Worm (Caenorhabditis elegans) whole organism, L4 larva: ENCODE data around the gene ZK418.13.

Source experiments
- F37D6.2 ChIP-seq: sonication (generic microtip); optimal IDR thresholded peaks from 2 replicates; lab custom pipeline; 2016; ENCODE audit warnings: mild to moderate bottlenecking, missing genetic modification characterization, missing compliant biosample characterization
- F44E2.7 ChIP-seq: fragments of 200-800 bp; sonication (Bioruptor generic); IDR thresholded peaks from 2 replicates; pipeline ENCODE4 v2.1.2; 2022; ENCODE audit warnings: missing genetic modification characterization, missing compliant biosample characterization
- F49E8.2 ChIP-seq: sonication (generic microtip); optimal IDR thresholded peaks from 2 replicates; lab custom pipeline; 2016; ENCODE audit warnings: missing compliant biosample characterization, mild to moderate bottlenecking, missing genetic modification characterization, borderline replicate concordance
- Y48G9A.11 ChIP-seq: fragments of 200-800 bp; sonication (Bioruptor generic); IDR thresholded peaks from 2 replicates; pipeline ENCODE4 v1.3.6; 2022; ENCODE audit warnings: missing genetic modification reagents, missing genetic modification characterization, missing compliant biosample characterization
- ZK337.2 ChIP-seq: fragments of 200-800 bp; sonication (Bioruptor generic); IDR thresholded peaks from 2 replicates; pipeline ENCODE4 v1.3.6; 2022; ENCODE audit warnings: missing genetic modification reagents, missing genetic modification characterization, missing compliant biosample characterization
- aha-1 ChIP-seq: fragments of 150-350 bp; peaks from one replicate; lab custom pipeline; 2014; ENCODE audit warnings: missing biosample characterization, missing genetic modification characterization
- arid-1 ChIP-seq: fragments of 200-800 bp; sonication (Bioruptor generic); conservative IDR thresholded peaks from 2 replicates; pipeline ENCODE4 v1.3.6; 2022; ENCODE audit warnings: missing genetic modification reagents, missing genetic modification characterization, missing compliant biosample characterization
- ceh-62 ChIP-seq: sonication (generic microtip); optimal IDR thresholded peaks from 2 replicates; lab custom pipeline; 2017; ENCODE audit warnings: missing biosample characterization, missing genetic modification characterization
- ces-1 ChIP-seq: fragments of 150-350 bp; sonication (generic microtip); optimal IDR thresholded peaks from 4 replicates; lab custom pipeline; 2014; ENCODE audit warnings: missing biosample characterization, missing genetic modification reagents, missing genetic modification characterization
- daf-12 ChIP-seq: fragments of 150-350 bp; optimal IDR thresholded peaks from 2 replicates; lab custom pipeline; 2014; ENCODE audit warnings: missing biosample characterization, missing genetic modification reagents, missing genetic modification characterization
- daf-16 ChIP-seq, 3 experiments: sonication (generic microtip); optimal IDR thresholded peaks; 2 replicates each; lab custom pipeline; 2016 to 2017; ENCODE audit warnings: missing genetic modification characterization in 3 of 3, missing genetic modification reagents in 3 of 3, mild to moderate bottlenecking in 2 of 3, missing compliant biosample characterization in 2 of 3, missing biosample characterization in 1 of 3, moderate library complexity in 1 of 3
- daf-19 ChIP-seq: fragments of 200-800 bp; sonication (Bioruptor generic); conservative IDR thresholded peaks from 2 replicates; pipeline ENCODE4 v1.3.6; 2022; ENCODE audit warnings: missing genetic modification characterization, missing compliant biosample characterization
- dmd-6 ChIP-seq: fragments of 200-800 bp; sonication (Bioruptor generic); IDR thresholded peaks from 2 replicates; pipeline ENCODE4 v1.3.6; 2022; ENCODE audit warnings: missing genetic modification reagents, missing genetic modification characterization, missing compliant biosample characterization
- dmd-8 ChIP-seq: fragments of 200-800 bp; sonication (Bioruptor generic); IDR thresholded peaks from 2 replicates; pipeline ENCODE4 v1.3.6; 2022; ENCODE audit warnings: missing genetic modification characterization, missing compliant biosample characterization
- fos-1 ChIP-seq: fragments of 150-350 bp; optimal IDR thresholded peaks from 2 replicates; lab custom pipeline; 2014; ENCODE audit warnings: missing biosample characterization, missing genetic modification characterization
- hif-1 ChIP-seq, 2 experiments: sonication (generic microtip); optimal IDR thresholded peaks; 2 replicates each; lab custom pipeline; 2016 to 2017; ENCODE audit warnings: missing compliant biosample characterization in 2 of 2, missing genetic modification characterization in 2 of 2, missing genetic modification reagents in 2 of 2, missing genotype in 2 of 2, mild to moderate bottlenecking in 1 of 2
- hlh-11 ChIP-seq: fragments of 200-800 bp; sonication (Bioruptor generic); optimal IDR thresholded peaks from 2 replicates; lab custom pipeline; 2018; ENCODE audit warnings: mild to moderate bottlenecking, missing genetic modification characterization, missing compliant biosample characterization
- hlh-30 ChIP-seq: sonication (generic microtip); optimal IDR thresholded peaks from 2 replicates; lab custom pipeline; 2017; ENCODE audit warnings: antibody characterized with exemption, mild to moderate bottlenecking, missing genetic modification characterization, missing compliant biosample characterization; ENCODE audit not compliant: insufficient read depth
- hmg-1.1 ChIP-seq: fragments of 200-800 bp; sonication (Bioruptor generic); IDR thresholded peaks from 2 replicates; pipeline ENCODE4 v1.3.6; 2022; ENCODE audit warnings: missing genetic modification reagents, missing genetic modification characterization, missing compliant biosample characterization
- lim-7 ChIP-seq: fragments of 200-800 bp; sonication (Bioruptor generic); IDR thresholded peaks from 2 replicates; pipeline ENCODE4 v1.3.6; 2022; ENCODE audit warnings: missing genetic modification characterization, missing compliant biosample characterization
- lin-1 ChIP-seq: fragments of 200-800 bp; sonication (Bioruptor generic); IDR thresholded peaks from 2 replicates; pipeline ENCODE4 v1.3.6; 2022; ENCODE audit warnings: missing genetic modification reagents, missing genetic modification characterization, missing compliant biosample characterization
- lin-13 ChIP-seq: fragments of 150-350 bp; optimal IDR thresholded peaks from 2 replicates; lab custom pipeline; 2014; ENCODE audit warnings: missing biosample characterization, missing genetic modification reagents, missing genetic modification characterization
- lin-29 ChIP-seq: fragments of 200-800 bp; sonication (Bioruptor generic); IDR thresholded peaks from 2 replicates; pipeline ENCODE4 v1.3.6; 2022; ENCODE audit warnings: missing genetic modification reagents, missing genetic modification characterization, missing compliant biosample characterization
- lin-38 ChIP-seq: fragments of 200-800 bp; sonication (Bioruptor generic); IDR thresholded peaks from 2 replicates; pipeline ENCODE4 v1.3.6; 2022; ENCODE audit warnings: missing genetic modification reagents, missing genetic modification characterization, missing compliant biosample characterization
- madf-5 ChIP-seq, 2 experiments: fragments of 200-800 bp; sonication (Bioruptor generic); IDR thresholded peaks; 2 replicates each; pipeline ENCODE4 v1.3.6; 2022; ENCODE audit warnings: missing compliant biosample characterization in 2 of 2, missing genetic modification characterization in 2 of 2
- mdt-29 ChIP-seq: fragments of 200-800 bp; sonication (Bioruptor generic); IDR thresholded peaks from 2 replicates; pipeline ENCODE4 v1.3.6; 2022; ENCODE audit warnings: missing genetic modification reagents, missing genetic modification characterization, missing compliant biosample characterization
- nhr-11 ChIP-seq: fragments of 150-350 bp; optimal IDR thresholded peaks from 2 replicates; lab custom pipeline; 2014; ENCODE audit warnings: missing biosample characterization, missing genetic modification characterization
- nhr-28 ChIP-seq: fragments of 150-350 bp; optimal IDR thresholded peaks from 2 replicates; lab custom pipeline; 2014; ENCODE audit warnings: missing biosample characterization, missing genetic modification characterization
- nhr-41 ChIP-seq: fragments of 200-800 bp; sonication (Bioruptor generic); IDR thresholded peaks from 2 replicates; pipeline ENCODE4 v1.3.6; 2022; ENCODE audit warnings: missing genetic modification reagents, missing genetic modification characterization, missing compliant biosample characterization
- nhr-76 ChIP-seq: fragments of 150-350 bp; optimal IDR thresholded peaks from 2 replicates; lab custom pipeline; 2014; ENCODE audit warnings: missing biosample characterization, missing genetic modification characterization
- pha-4 ChIP-seq, 2 experiments: fragments of 150-350 bp in 1 of 2; fragments of 200-800 bp in 1 of 2; sonication (Bioruptor generic) in 1 of 2; IDR thresholded peaks in 1 of 2; optimal IDR thresholded peaks in 1 of 2; 2 replicates each; pipeline versions ENCODE4 v1.3.6 to Lab custom; 2014 to 2022; ENCODE audit warnings: missing genetic modification characterization in 2 of 2, missing genetic modification reagents in 2 of 2, missing biosample characterization in 1 of 2, missing compliant biosample characterization in 1 of 2
- pqm-1 ChIP-seq: sonication (generic microtip); optimal IDR thresholded peaks from 2 replicates; lab custom pipeline; 2017; ENCODE audit warnings: missing biosample characterization, missing genetic modification characterization
- rbr-2 ChIP-seq: sonication (generic microtip); optimal IDR thresholded peaks from 2 replicates; lab custom pipeline; 2016; ENCODE audit warnings: missing genotype, missing genetic modification characterization, missing compliant biosample characterization
- snpc-1.2 ChIP-seq: fragments of 200-800 bp; sonication (Bioruptor generic); IDR thresholded peaks from 2 replicates; pipeline ENCODE4 v1.3.6; 2022; ENCODE audit warnings: missing genetic modification reagents, missing genetic modification characterization, missing compliant biosample characterization
- tag-97 ChIP-seq: fragments of 200-800 bp; sonication (Bioruptor generic); IDR thresholded peaks from 2 replicates; pipeline ENCODE4 v1.3.6; 2022; ENCODE audit warnings: missing genetic modification characterization, missing compliant biosample characterization
- unc-130 ChIP-seq: sonication (generic microtip); optimal IDR thresholded peaks from 2 replicates; lab custom pipeline; 2016; ENCODE audit warnings: missing genetic modification reagents, missing genetic modification characterization, missing compliant biosample characterization
- unc-62 ChIP-seq, 3 experiments: fragments of 150-350 bp in 1 of 3; sonication (generic microtip); optimal IDR thresholded peaks in 2 of 3; peaks in 1 of 3; 1 replicate in 1 of 3; 2 replicates in 2 of 3; lab custom pipeline; 2014 to 2017; ENCODE audit warnings: missing biosample characterization in 3 of 3, missing genetic modification characterization in 3 of 3, missing genetic modification reagents in 3 of 3, missing genotype in 1 of 3
- zfp-3 ChIP-seq: fragments of 200-800 bp; sonication (Bioruptor generic); conservative IDR thresholded peaks from 2 replicates; pipeline ENCODE4 v1.3.6; 2022; ENCODE audit warnings: missing genetic modification reagents, missing genetic modification characterization, missing compliant biosample characterization
- zip-2 ChIP-seq: fragments of 150-350 bp; optimal IDR thresholded peaks from 2 replicates; lab custom pipeline; 2014; ENCODE audit warnings: missing biosample characterization, missing genetic modification characterization
- ztf-7 ChIP-seq: fragments of 150-350 bp; optimal IDR thresholded peaks from 2 replicates; lab custom pipeline; 2014; ENCODE audit warnings: missing biosample characterization, missing genetic modification characterization

The ZK418.13 gene

ce11 chrIII:7107965-7108364, 31.7 kb upstream of the ZK418.13 start, which contains the start of gene odd-1 (continued):
- TF ChIP-seq nhr-11 (no peak), hlh-11 (tag; lab: Kevin White, UChicago) (peak; percentile 9), arid-1 (no peak), ces-1 (GFP tag; lab: Kevin White, UChicago) (no peak), hif-1 (tag; optimal IDR thresholded peaks at IDR 0.05; lab: Kevin White, UChicago) (no peak), zip-2 (tag; lab: Kevin White, UChicago) (no peak), Y48G9A.11 (GFP tag; lab: Robert Waterston, UW) (no peak), zfp-3 (no peak), daf-19 (GFP tag; lab: Robert Waterston, UW) (no peak)
- TF ChIP-seq, all 104 proteins: peak for 7

DNA sequence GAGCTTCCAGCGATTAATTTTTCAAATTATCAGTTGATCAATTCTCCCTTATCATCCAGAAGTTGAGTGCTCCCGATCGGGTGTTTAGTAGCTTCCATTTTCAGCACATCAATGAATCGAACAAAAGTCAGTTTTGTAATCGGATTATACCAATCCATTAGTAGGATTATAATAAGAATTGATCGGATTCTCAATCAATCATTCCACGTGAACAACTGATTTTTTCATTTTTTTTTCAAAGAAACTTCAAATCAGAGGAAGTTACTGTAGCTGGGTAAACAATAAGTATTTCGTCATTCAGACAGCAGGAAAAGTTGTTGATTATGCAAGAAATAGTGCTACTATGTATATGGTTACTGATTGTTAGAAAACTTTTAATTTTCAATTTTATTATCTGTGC, 30.6 kb upstream of the ZK418.13 start:
- peak; percentile 14 for TF ChIP-seq nhr-28 (tag; lab: Kevin White, UChicago)
- peak; percentile 57 for TF ChIP-seq hlh-11 (tag; lab: Kevin White, UChicago)
- TF ChIP-seq ztf-7 (tag; lab: Kevin White, UChicago) = no peak
- TF ChIP-seq hif-1 (tag; optimal IDR thresholded peaks at IDR 0.05; lab: Kevin White, UChicago) = no peak
- peak; percentile 14; the same call in 1 of the 2 replicates for TF ChIP-seq dmd-6 (GFP tag; lab: Robert Waterston, UW)
- 0 out of 2 replicates have a peak, but pooled peaks have one; percentile 21 for TF ChIP-seq lin-1
- TF ChIP-seq daf-16 (GFP tag; optimal IDR thresholded peaks at IDR 0.05; lab: Kevin White, UChicago) = no peak
- peak; percentile 85 for TF ChIP-seq daf-16 (tag; optimal IDR thresholded peaks at IDR 0.05; lab: Kevin White, UChicago)
- TF ChIP-seq pqm-1 (tag; lab: Kevin White, UChicago) = peak; percentile 62

- peak; percentile 82 for TF ChIP-seq F49E8.2 (tag; lab: Kevin White, UChicago)
- no peak for TF ChIP-seq ces-1 (GFP tag; lab: Kevin White, UChicago)
- TF ChIP-seq lin-29 (GFP tag; lab: Robert Waterston, UW) = no peak
- peak; percentile 90 for TF ChIP-seq lin-38 (GFP tag; lab: Robert Waterston, UW)
- TF ChIP-seq Y48G9A.11 (GFP tag; lab: Robert Waterston, UW) = peak; percentile 86
- peak; percentile 39; the same call in 1 of the 2 replicates for TF ChIP-seq snpc-1.2 (GFP tag; lab: Robert Waterston, UW)
- TF ChIP-seq unc-130 (GFP tag; lab: Kevin White, UChicago) = peak; percentile 96
These were observed 27.7 kb upstream of the ZK418.13 start, which contains the start of gene cpg-2 for ce11 chrIII:7103940-7104440. TSS of gene cpg-2 (minus strand) at chrIII:7103990.

ce11 chrIII:7101814-7102477, 25.7 kb upstream of the ZK418.13 start:
- TF ChIP-seq aha-1 (tag; lab: Kevin White, UChicago) (no peak), nhr-28 (tag; lab: Kevin White, UChicago) (no peak), hlh-30 (no peak), fos-1 (tag; lab: Kevin White, UChicago) (no peak), ZK337.2 (GFP tag; lab: Robert Waterston, UW) (no peak), nhr-76 (no peak), lin-13 (GFP tag; lab: Kevin White, UChicago) (no peak), daf-12 (no peak), rbr-2 (no peak), F44E2.7 (GFP tag; lab: Robert Waterston, UW) (no peak), madf-5 (GFP tag; IDR thresholded peaks at IDR 0.05; lab: Robert Waterston, UW) (peak in 1 of 2 experiments; percentile 35; a peak in 1 of 4 replicates), lim-7 (GFP tag; lab: Robert Waterston, UW) (0 out of 2 replicates have a peak, but pooled peaks have one; percentile 43), F37D6.2 (tag; lab: Kevin White, UChicago) (no peak), hmg-1.1 (GFP tag; lab: Robert Waterston, UW) (no peak), ceh-62 (no peak), unc-62 (GFP tag; optimal IDR thresholded peaks at IDR 0.05 in 1 of 2; lab: Kevin White, UChicago) (no peak), unc-62 (tag; optimal IDR thresholded peaks at IDR 0.05; lab: Kevin White, UChicago) (no peak), Y48G9A.11 (GFP tag; lab: Robert Waterston, UW) (no peak; the same call in 1 of the 2 replicates), tag-97 (no peak), pha-4 (GFP tag; IDR thresholded peaks at IDR 0.05; lab: Robert Waterston, UW) (no peak), pha-4 (tag; optimal IDR thresholded peaks at IDR 0.05; lab: Kevin White, UChicago) (no peak), dmd-8 (GFP tag; lab: Robert Waterston, UW) (no peak), lin-38 (GFP tag; lab: Robert Waterston, UW) (no peak; the same call in 1 of the 2 replicates), nhr-41 (GFP tag; lab: Robert Waterston, UW) (no peak), unc-130 (GFP tag; lab: Kevin White, UChicago) (peak; percentile 79), F49E8.2 (tag; lab: Kevin White, UChicago) (peak; percentile 25), mdt-29 (no peak), hlh-11 (tag; lab: Kevin White, UChicago) (no peak)
